Fruit fly (Drosophila melanogaster) whole organism, prepupa: Measurements from ENCODE around the gene CG13113.

ENCODE experiments used
- Blimp-1 ChIP-seq: fragments of 200-800 bp; sonication (Bioruptor generic); optimal IDR thresholded peaks from 3 replicates; lab custom pipeline; 2017; ENCODE audit warnings: missing biosample characterization, missing genetic modification characterization, mild to moderate bottlenecking, moderate library complexity, missing genetic modification reagents
- CG10631 ChIP-seq: fragments of 200-800 bp; sonication (Bioruptor generic); optimal IDR thresholded peaks from 2 replicates; lab custom pipeline; 2016; ENCODE audit warnings: missing biosample characterization, missing genetic modification characterization
- CG10669 ChIP-seq: fragments of 200-800 bp; sonication (Bioruptor generic); optimal IDR thresholded peaks from 3 replicates; lab custom pipeline; 2018; ENCODE audit warnings: missing biosample characterization, mild to moderate bottlenecking, missing genetic modification characterization, moderate library complexity
- CG11294 ChIP-seq: fragments of 200-800 bp; sonication (Bioruptor generic); IDR thresholded peaks from 2 replicates; pipeline ENCODE4 v1.3.6; 2022; ENCODE audit warnings: missing biosample characterization, missing genetic modification characterization
- CG11762 ChIP-seq: fragments of 200-800 bp; sonication (Bioruptor generic); optimal IDR thresholded peaks from 3 replicates; lab custom pipeline; 2016; ENCODE audit warnings: missing biosample characterization, missing genetic modification characterization; ENCODE audit not compliant: insufficient read depth
- CG11902 ChIP-seq: fragments of 200-800 bp; sonication (Bioruptor generic); optimal IDR thresholded peaks from 3 replicates; lab custom pipeline; 2016; ENCODE audit warnings: missing biosample characterization, missing genetic modification characterization
- CG15336 ChIP-seq: fragments of 200-800 bp; sonication (Bioruptor generic); IDR thresholded peaks from 2 replicates; pipeline ENCODE4 v1.3.6; 2022; ENCODE audit warnings: missing biosample characterization, missing genetic modification characterization
- CG1621 ChIP-seq: fragments of 200-800 bp; sonication (Bioruptor generic); optimal IDR thresholded peaks from 3 replicates; lab custom pipeline; 2018; ENCODE audit warnings: missing biosample characterization, mild to moderate bottlenecking, missing genetic modification characterization
- CG3032 ChIP-seq: fragments of 200-800 bp; optimal IDR thresholded peaks from 2 replicates; lab custom pipeline; 2019; ENCODE audit warnings: missing biosample characterization, mild to moderate bottlenecking, missing genetic modification characterization, moderate library complexity
- CG32006 ChIP-seq: fragments of 200-800 bp; sonication (Bioruptor generic); optimal IDR thresholded peaks from 3 replicates; lab custom pipeline; 2017; ENCODE audit warnings: missing biosample characterization, mild to moderate bottlenecking, missing genetic modification characterization
- CG34406 ChIP-seq: fragments of 200-800 bp; sonication (Bioruptor generic); optimal IDR thresholded peaks from 3 replicates; lab custom pipeline; 2016; ENCODE audit warnings: missing biosample characterization, missing genetic modification characterization
- CG3919 ChIP-seq: fragments of 200-800 bp; sonication (Bioruptor generic); optimal IDR thresholded peaks from 3 replicates; lab custom pipeline; 2016; ENCODE audit warnings: missing biosample characterization, missing genetic modification characterization
- CG4318 ChIP-seq: fragments of 200-800 bp; sonication (Bioruptor generic); optimal IDR thresholded peaks from 3 replicates; lab custom pipeline; 2017; ENCODE audit warnings: missing biosample characterization, mild to moderate bottlenecking, missing genetic modification characterization
- CG6276 ChIP-seq: fragments of 200-800 bp; sonication (Bioruptor generic); optimal IDR thresholded peaks from 2 replicates; lab custom pipeline; 2017; ENCODE audit warnings: missing biosample characterization, mild to moderate bottlenecking, missing genetic modification characterization
- CG6792 ChIP-seq: fragments of 200-800 bp; sonication (Bioruptor generic); optimal IDR thresholded peaks from 3 replicates; lab custom pipeline; 2016; ENCODE audit warnings: missing biosample characterization, missing genetic modification characterization
- CG6854 ChIP-seq: fragments of 200-800 bp; sonication (Bioruptor generic); optimal IDR thresholded peaks from 2 replicates; lab custom pipeline; 2017; ENCODE audit warnings: missing biosample characterization, mild to moderate bottlenecking, missing genetic modification characterization
- CG8119 ChIP-seq: fragments of 200-800 bp; sonication (Bioruptor generic); IDR thresholded peaks from 3 replicates; pipeline ENCODE4 v1.3.6; 2022; ENCODE audit warnings: missing biosample characterization, missing genetic modification characterization
- CG8319 ChIP-seq: fragments of 200-800 bp; sonication (Bioruptor generic); optimal IDR thresholded peaks from 3 replicates; lab custom pipeline; 2016; ENCODE audit warnings: missing biosample characterization, missing genetic modification characterization
- CG8632 ChIP-seq: fragments of 200-800 bp; sonication (Bioruptor generic); optimal IDR thresholded peaks from 3 replicates; lab custom pipeline; 2016; ENCODE audit warnings: missing biosample characterization, missing genetic modification characterization
- CG9139 ChIP-seq: fragments of 200-800 bp; sonication (Bioruptor generic); optimal IDR thresholded peaks from 3 replicates; lab custom pipeline; 2017; ENCODE audit warnings: missing biosample characterization, mild to moderate bottlenecking, missing genetic modification characterization
- Eip78C ChIP-seq: fragments of 200-800 bp; sonication (Bioruptor generic); peaks from one replicate; lab custom pipeline; 2016; ENCODE audit warnings: missing biosample characterization, missing genetic modification characterization
- Eip93F ChIP-seq: fragments of 200-800 bp; sonication (Bioruptor generic); optimal IDR thresholded peaks from 2 replicates; lab custom pipeline; 2016; ENCODE audit warnings: missing biosample characterization, mild to moderate bottlenecking, missing genetic modification characterization
- Ets21C ChIP-seq: fragments of 200-800 bp; sonication (Bioruptor generic); optimal IDR thresholded peaks from 3 replicates; lab custom pipeline; 2016; ENCODE audit warnings: missing biosample characterization, missing genetic modification characterization
- Ets96B ChIP-seq: fragments of 200-800 bp; optimal IDR thresholded peaks from 2 replicates; lab custom pipeline; 2019; ENCODE audit warnings: missing biosample characterization, mild to moderate bottlenecking, missing genetic modification characterization, moderate library complexity
- Gug ChIP-seq: fragments of 200-800 bp; sonication (Bioruptor generic); IDR thresholded peaks from 2 replicates; pipeline ENCODE4 v1.3.6; 2022; ENCODE audit warnings: missing biosample characterization, missing genetic modification characterization
- Hr38 ChIP-seq: sonication (Bioruptor generic); optimal IDR thresholded peaks from 2 replicates; lab custom pipeline; 2016; ENCODE audit warnings: missing biosample characterization, missing genetic modification characterization
- Hr39 ChIP-seq: fragments of 200-800 bp; sonication (Bioruptor generic); optimal IDR thresholded peaks from 2 replicates; lab custom pipeline; 2016; ENCODE audit warnings: missing biosample characterization, missing genetic modification characterization
- Hr4 ChIP-seq: fragments of 200-800 bp; sonication (Bioruptor generic); optimal IDR thresholded peaks from 3 replicates; lab custom pipeline; 2016; ENCODE audit warnings: missing biosample characterization, missing genetic modification characterization
- Lpt ChIP-seq: fragments of 200-800 bp; sonication (Bioruptor generic); optimal IDR thresholded peaks from 3 replicates; lab custom pipeline; 2016; ENCODE audit warnings: missing biosample characterization, missing genetic modification characterization
- OdsH ChIP-seq: fragments of 200-800 bp; sonication (Bioruptor generic); optimal IDR thresholded peaks from 3 replicates; lab custom pipeline; 2016; ENCODE audit warnings: missing biosample characterization, missing genetic modification characterization
- Smox ChIP-seq: fragments of 200-800 bp; sonication (Bioruptor generic); optimal IDR thresholded peaks from 3 replicates; lab custom pipeline; 2016; ENCODE audit warnings: missing biosample characterization, missing genetic modification characterization
- Sox102F ChIP-seq: fragments of 200-800 bp; sonication (Bioruptor generic); optimal IDR thresholded peaks from 2 replicates; lab custom pipeline; 2016; ENCODE audit warnings: missing biosample characterization, mild to moderate bottlenecking, missing genetic modification characterization
- achi ChIP-seq: fragments of 200-800 bp; sonication (Bioruptor generic); optimal IDR thresholded peaks from 3 replicates; lab custom pipeline; 2016; ENCODE audit warnings: missing biosample characterization, missing genetic modification characterization
- acj6 ChIP-seq: fragments of 200-800 bp; sonication (Bioruptor generic); optimal IDR thresholded peaks from 3 replicates; lab custom pipeline; 2016; ENCODE audit warnings: missing biosample characterization, missing genetic modification characterization
- cyc ChIP-seq: fragments of 200-800 bp; sonication (Bioruptor generic); optimal IDR thresholded peaks from 3 replicates; lab custom pipeline; 2016; ENCODE audit warnings: missing biosample characterization, missing genetic modification characterization
- dac ChIP-seq: fragments of 200-800 bp; sonication (Bioruptor generic); optimal IDR thresholded peaks from 2 replicates; lab custom pipeline; 2017; ENCODE audit warnings: missing biosample characterization, mild to moderate bottlenecking, missing genetic modification characterization
- dsx ChIP-seq: fragments of 200-800 bp; optimal IDR thresholded peaks from 3 replicates; lab custom pipeline; 2019; ENCODE audit warnings: missing biosample characterization, mild to moderate bottlenecking, missing genetic modification characterization, moderate library complexity; ENCODE audit not compliant: poor library complexity, severe bottlenecking
- eg ChIP-seq: fragments of 200-800 bp; sonication (Bioruptor generic); IDR thresholded peaks from 3 replicates; pipeline ENCODE4 v1.3.6; 2022; ENCODE audit warnings: missing biosample characterization, missing genetic modification characterization
- fkh ChIP-seq: fragments of 200-800 bp; sonication (Bioruptor generic); optimal IDR thresholded peaks from 3 replicates; lab custom pipeline; 2017; ENCODE audit warnings: missing biosample characterization, mild to moderate bottlenecking, missing genetic modification characterization, moderate library complexity
- lz ChIP-seq: fragments of 200-800 bp; sonication (Bioruptor generic); optimal IDR thresholded peaks from 3 replicates; lab custom pipeline; 2016; ENCODE audit warnings: missing biosample characterization, missing genetic modification characterization
- pdm3 ChIP-seq: fragments of 200-800 bp; sonication (Bioruptor generic); optimal IDR thresholded peaks from 3 replicates; lab custom pipeline; 2016; ENCODE audit warnings: missing biosample characterization, missing genetic modification characterization
- salr ChIP-seq, 2 experiments: fragments of 200-800 bp; sonication (Bioruptor generic); optimal IDR thresholded peaks; 3 replicates each; lab custom pipeline; 2016 to 2018; ENCODE audit warnings: missing biosample characterization in 2 of 2, missing genetic modification characterization in 2 of 2, mild to moderate bottlenecking in 1 of 2
- spab ChIP-seq: fragments of 200-800 bp; sonication (Bioruptor generic); optimal IDR thresholded peaks from 2 replicates; lab custom pipeline; 2017; ENCODE audit warnings: missing biosample characterization, mild to moderate bottlenecking, missing genetic modification characterization, missing genetic modification reagents
- ss ChIP-seq, 2 experiments: fragments of 200-800 bp; sonication (Bioruptor generic); optimal IDR thresholded peaks; 2 replicates in 1 of 2; 3 replicates in 1 of 2; lab custom pipeline; 2017 to 2018; ENCODE audit warnings: mild to moderate bottlenecking in 2 of 2, missing biosample characterization in 2 of 2, missing genetic modification characterization in 2 of 2, moderate library complexity in 1 of 2
- svp ChIP-seq: fragments of 200-800 bp; sonication (Bioruptor generic); peaks from one replicate; lab custom pipeline; 2016; ENCODE audit warnings: missing biosample characterization, missing genetic modification characterization
- topi ChIP-seq: fragments of 200-800 bp; sonication (Bioruptor generic); optimal IDR thresholded peaks from 3 replicates; lab custom pipeline; 2016; ENCODE audit warnings: missing biosample characterization, missing genetic modification characterization
- vri ChIP-seq: fragments of 200-800 bp; sonication (Bioruptor generic); optimal IDR thresholded peaks from 3 replicates; lab custom pipeline; 2016; ENCODE audit warnings: missing biosample characterization, mild to moderate bottlenecking, missing genetic modification characterization

Gene CG13113

dm6 chr2L:9566656-9567055 is 22.7 kb downstream of the CG13113 start, which contains the start of gene jp:
Gene jp, minus strand, starts transcription at chr2L:9566750.
- TF ChIP-seq Blimp-1 (GFP tag; lab: Kevin White, UChicago) (no peak), svp (no peak), cyc (GFP tag; lab: Kevin White, UChicago) (no peak), dsx (GFP tag; lab: Kevin White, UChicago) (no peak), lz (GFP tag; lab: Kevin White, UChicago) (no peak), Hr4 (GFP tag; lab: Kevin White, UChicago) (no peak), CG3919 (no peak), Sox102F (GFP tag; lab: Kevin White, UChicago) (no peak), CG9139 (no peak), Eip93F (GFP tag; lab: Kevin White, UChicago) (no peak), CG8632 (GFP tag; lab: Kevin White, UChicago) (no peak), Lpt (no peak), CG11902 (no peak), CG6854 (no peak), CG8119 (GFP tag; lab: Robert Waterston, UW) (no peak), topi (GFP tag; lab: Kevin White, UChicago) (no peak)

dm6 chr2L:9567398-9567856 is 23.5 kb downstream of the CG13113 start:
- peak; percentile 100 for TF ChIP-seq fkh (GFP tag; lab: Kevin White, UChicago)
- TF ChIP-seq ss (GFP tag; optimal IDR thresholded peaks at IDR 0.05; lab: Kevin White, UChicago) = peak; percentile 33 to 75
- peak; percentile 26 for TF ChIP-seq CG10631
- peak; percentile 74 for TF ChIP-seq svp
- peak; percentile 48 for TF ChIP-seq Gug (GFP tag; lab: Robert Waterston, UW)
- TF ChIP-seq Ets96B = no peak
- TF ChIP-seq CG4318 (GFP tag; lab: Kevin White, UChicago) = no peak
- peak; percentile 76 for TF ChIP-seq lz (GFP tag; lab: Kevin White, UChicago)
- TF ChIP-seq dsx (GFP tag; lab: Kevin White, UChicago) = peak; percentile 54
- TF ChIP-seq Ets21C = peak; percentile 18
- peak; percentile 84 for TF ChIP-seq achi (GFP tag; lab: Kevin White, UChicago)
- TF ChIP-seq vri = peak; percentile 96
- TF ChIP-seq CG3032 = peak; percentile 37
- TF ChIP-seq CG1621 (tag; lab: Kevin White, UChicago) = peak; percentile 43
- peak; percentile 68 for TF ChIP-seq CG8119 (GFP tag; lab: Robert Waterston, UW)
- peak; percentile 38 to 63 for TF ChIP-seq salr (GFP tag; optimal IDR thresholded peaks at IDR 0.05; lab: Kevin White, UChicago)
- TF ChIP-seq CG32006 (GFP tag; lab: Kevin White, UChicago) = peak; percentile 63
- peak; percentile 70 for TF ChIP-seq CG8319
- peak; percentile 82 for TF ChIP-seq CG6792 (GFP tag; lab: Kevin White, UChicago)
- TF ChIP-seq Hr38 (GFP tag; lab: Kevin White, UChicago) = no peak
- TF ChIP-seq CG9139 = no peak
- peak; percentile 71 for TF ChIP-seq CG10669 (GFP tag; lab: Kevin White, UChicago)
- TF ChIP-seq dac (GFP tag; lab: Kevin White, UChicago) = peak; percentile 82
- peak; percentile 96 for TF ChIP-seq Eip78C (GFP tag; lab: Kevin White, UChicago)
- TF ChIP-seq CG15336 (GFP tag; lab: Robert Waterston, UW) = peak; percentile 78
- TF ChIP-seq Blimp-1 (GFP tag; lab: Kevin White, UChicago) = peak; percentile 74
- TF ChIP-seq CG8632 (GFP tag; lab: Kevin White, UChicago) = peak; percentile 44
- peak; percentile 57 for TF ChIP-seq Hr39 (GFP tag; lab: Kevin White, UChicago)
- peak; percentile 84 for TF ChIP-seq Smox (GFP tag; lab: Kevin White, UChicago)
- peak; percentile 77 for TF ChIP-seq CG11762 (GFP tag; lab: Kevin White, UChicago)
- TF ChIP-seq Lpt = peak; percentile 42
- TF ChIP-seq pdm3 (GFP tag; lab: Kevin White, UChicago) = peak; percentile 83
- no peak for TF ChIP-seq CG11902
- peak; percentile 75 for TF ChIP-seq CG11294 (GFP tag; lab: Robert Waterston, UW)
- TF ChIP-seq CG6276 (GFP tag; lab: Kevin White, UChicago) = peak; percentile 77
- TF ChIP-seq CG34406 (GFP tag; lab: Kevin White, UChicago) = peak; percentile 72
- TF ChIP-seq eg = peak; percentile 94
- TF ChIP-seq CG6854 = peak; percentile 97
- peak; percentile 87 for TF ChIP-seq acj6 (GFP tag; lab: Kevin White, UChicago)
- TF ChIP-seq spab = peak; percentile 26
- peak; percentile 83 for TF ChIP-seq OdsH
- peak; percentile 81 for TF ChIP-seq Hr4 (GFP tag; lab: Kevin White, UChicago)
- TF ChIP-seq Sox102F (GFP tag; lab: Kevin White, UChicago) = peak; percentile 89
- TF ChIP-seq topi (GFP tag; lab: Kevin White, UChicago) = peak; percentile 78
- TF ChIP-seq cyc (GFP tag; lab: Kevin White, UChicago) = peak; percentile 67
